Fruit fly (Drosophila melanogaster): Measurements from ENCODE around the gene Lint-O.
A peak's percentile ranks its signal among the peaks of the same experiment; 100 is the strongest.

The Lint-O gene

dm6 chrX:2744042-2744441, 45.5 kb downstream of the Lint-O start, which contains the start of gene Syx4 (continued):
- TF ChIP-seq lilli (GFP tag; optimal IDR thresholded peaks at IDR 0.05) (peak; percentile 93), CG8944 (GFP tag; optimal IDR thresholded peaks at IDR 0.05) (peak; percentile 82), CG11560 (tag; IDR thresholded peaks at IDR 0.05) (peak; percentile 71; the same call in 2 of the 3 replicates), gcm2 (GFP tag; optimal IDR thresholded peaks at IDR 0.05) (peak; percentile 80), CG13624 (GFP tag; optimal IDR thresholded peaks at IDR 0.05) (peak; percentile 83), CG17612 (GFP tag; IDR thresholded peaks at IDR 0.05) (peak; percentile 67), bsh (GFP tag; optimal IDR thresholded peaks at IDR 0.05) (peak; percentile 69 to 88), vnd (GFP tag; IDR thresholded peaks at IDR 0.05; ENCODE audit: partially characterized antibody) (no peak), Awh (GFP tag; IDR thresholded peaks at IDR 0.05) (peak; percentile 89), Ets65A (GFP tag) (peak; percentile 96), sima (GFP tag; optimal IDR thresholded peaks at IDR 0.05) (peak; percentile 76), Blimp-1 (GFP tag; optimal IDR thresholded peaks at IDR 0.05) (peak; percentile 84), luna (GFP tag; optimal IDR thresholded peaks at IDR 0.05) (peak; percentile 84), salm (tag; optimal IDR thresholded peaks at IDR 0.05) (peak; percentile 91), fd64A (GFP tag; optimal IDR thresholded peaks at IDR 0.05) (peak; percentile 49), bbx (GFP tag; IDR thresholded peaks at IDR 0.05; ENCODE audit: partially characterized antibody) (no peak), CG42726 (GFP tag; IDR thresholded peaks at IDR 0.05; ENCODE audit: partially characterized antibody) (no peak), az2 (GFP tag; optimal IDR thresholded peaks at IDR 0.05) (peak; percentile 86), Aef1 (GFP tag; IDR thresholded peaks at IDR 0.05) (peak; percentile 86), CG30403 (GFP tag; optimal IDR thresholded peaks at IDR 0.05) (peak; percentile 88), CG33557 (GFP tag; optimal IDR thresholded peaks at IDR 0.05) (no peak), CG10431 (GFP tag; optimal IDR thresholded peaks at IDR 0.05) (no peak), CG17912 (GFP tag; optimal IDR thresholded peaks at IDR 0.05) (no peak), Xbp1 (GFP tag; optimal IDR thresholded peaks at IDR 0.05) (peak; percentile 89), Kr (GFP tag; optimal IDR thresholded peaks at IDR 0.05) (no peak), tna (GFP tag; IDR thresholded peaks at IDR 0.05; ENCODE audit: partially characterized antibody) (no peak), Six4 (GFP tag; optimal IDR thresholded peaks at IDR 0.05) (peak; percentile 72), ham (GFP tag; IDR thresholded peaks at IDR 0.05) (peak; percentile 51; the same call in 1 of the 2 replicates), dan (GFP tag; IDR thresholded peaks at IDR 0.05) (no peak), gcm (GFP tag; optimal IDR thresholded peaks at IDR 0.05) (peak; percentile 85), Hmx (GFP tag; optimal IDR thresholded peaks at IDR 0.05) (peak; percentile 54), toy (GFP tag; IDR thresholded peaks at IDR 0.05) (peak; percentile 73), Xrp1 (GFP tag; IDR thresholded peaks at IDR 0.05) (peak; percentile 89), CG14014 (GFP tag; IDR thresholded peaks at IDR 0.05) (peak; percentile 91), Pdp1 (GFP tag; optimal IDR thresholded peaks at IDR 0.05) (peak; percentile 84 to 85), CG34422 (GFP tag; IDR thresholded peaks at IDR 0.05) (peak; percentile 89), HLH4C (GFP tag; IDR thresholded peaks at IDR 0.05; ENCODE audit: partially characterized antibody) (no peak), CG11398 (GFP tag; optimal IDR thresholded peaks at IDR 0.05) (peak; percentile 81), ci (GFP tag; IDR thresholded peaks at IDR 0.05) (peak; percentile 96), chinmo (GFP tag; IDR thresholded peaks at IDR 0.05; ENCODE audit: partially characterized antibody) (no peak), usp (GFP tag; optimal IDR thresholded peaks at IDR 0.05) (no peak), unc-4 (GFP tag; IDR thresholded peaks at IDR 0.05; ENCODE audit: partially characterized antibody) (no peak), cato (GFP tag; optimal IDR thresholded peaks at IDR 0.05; ENCODE audit: borderline replicate concordance) (peak; percentile 25), CG8359 (GFP tag; optimal IDR thresholded peaks at IDR 0.05; ENCODE audit: borderline replicate concordance) (peak; percentile 52), CG15073 (GFP tag; optimal IDR thresholded peaks at IDR 0.05) (no peak), lbe (GFP tag; optimal IDR thresholded peaks at IDR 0.05) (peak; percentile 90), nom (GFP tag; optimal IDR thresholded peaks at IDR 0.05) (peak; percentile 68), BEAF-32 (GFP tag; optimal IDR thresholded peaks at IDR 0.05) (no peak), pan (optimal IDR thresholded peaks at IDR 0.05) (no peak), pan (GFP tag; optimal IDR thresholded peaks at IDR 0.05 in 1 of 2, IDR thresholded peaks at IDR 0.05 in 1 of 2) (peak in 1 of 2 experiments; percentile 93)
